Fruit fly (Drosophila melanogaster) whole organism, wandering third instar larva: Measurements from ENCODE around the gene cry.

Source experiments
- Abd-B ChIP-seq: fragments of >200 bp; optimal IDR thresholded peaks from 2 replicates; lab custom pipeline; 2017; ENCODE audit warnings: missing biosample characterization, missing genetic modification characterization
- CG9705 ChIP-seq: fragments of 200-800 bp; sonication (Bioruptor generic); optimal IDR thresholded peaks from 2 replicates; lab custom pipeline; 2018; ENCODE audit warnings: missing biosample characterization, mild to moderate bottlenecking, missing genetic modification characterization
- CrebA ChIP-seq: fragments of 200-800 bp; sonication (Bioruptor generic); optimal IDR thresholded peaks from 2 replicates; lab custom pipeline; 2016; ENCODE audit warnings: missing biosample characterization, mild to moderate bottlenecking, missing genetic modification characterization, borderline replicate concordance
- Dfd ChIP-seq: fragments of >200 bp; optimal IDR thresholded peaks from 2 replicates; lab custom pipeline; 2017; ENCODE audit warnings: missing biosample characterization, missing genetic modification characterization
- Dif ChIP-seq: fragments of 200-275, 200-300 bp; sonication (Bioruptor generic); optimal IDR thresholded peaks from 2 replicates; lab custom pipeline; 2018; ENCODE audit warnings: missing biosample characterization, missing genetic modification characterization; ENCODE audit not compliant: partially characterized antibody
- GATAd ChIP-seq: sonication (Bioruptor generic); optimal IDR thresholded peaks from 2 replicates; lab custom pipeline; 2016; ENCODE audit warnings: missing biosample characterization, missing genetic modification characterization
- HLH106 ChIP-seq: fragments of 200-800 bp; optimal IDR thresholded peaks from 3 replicates; lab custom pipeline; 2019; ENCODE audit warnings: missing biosample characterization, mild to moderate bottlenecking, missing genetic modification characterization, moderate library complexity
- Hnf4 ChIP-seq: fragments of 200-800 bp; sonication (Bioruptor generic); optimal IDR thresholded peaks from 2 replicates; lab custom pipeline; 2016; ENCODE audit warnings: missing biosample characterization, mild to moderate bottlenecking, missing genetic modification characterization
- Hr78 ChIP-seq: fragments of >200 bp; optimal IDR thresholded peaks from 2 replicates; lab custom pipeline; 2017; ENCODE audit warnings: missing biosample characterization, missing genetic modification characterization
- Hr83 ChIP-seq: fragments of 200-300 bp; sonication (Bioruptor generic); optimal IDR thresholded peaks from 2 replicates; lab custom pipeline; 2016; ENCODE audit warnings: missing biosample characterization, mild to moderate bottlenecking, missing genetic modification characterization, moderate library complexity; ENCODE audit not compliant: poor library complexity, severe bottlenecking
- Jra ChIP-seq: sonication (Bioruptor generic); optimal IDR thresholded peaks from 2 replicates; lab custom pipeline; 2016; ENCODE audit warnings: missing biosample characterization, missing genetic modification characterization
- Mio ChIP-seq: sonication (Bioruptor generic); optimal IDR thresholded peaks from 2 replicates; lab custom pipeline; 2016; ENCODE audit warnings: missing biosample characterization, missing genetic modification characterization
- Myc ChIP-seq: fragments of >200 bp; optimal IDR thresholded peaks from 2 replicates; lab custom pipeline; 2017
- N ChIP-seq: fragments of >200 bp; optimal IDR thresholded peaks from 2 replicates; lab custom pipeline; 2018; ENCODE audit warnings: missing biosample characterization, missing external identifiers, missing genetic modification characterization
- OdsH ChIP-seq: fragments of 200-800 bp; sonication (Bioruptor generic); optimal IDR thresholded peaks from 2 replicates; lab custom pipeline; 2016; ENCODE audit warnings: missing biosample characterization, mild to moderate bottlenecking, missing genetic modification characterization
- Rel ChIP-seq, 2 experiments: fragments of 200-800 bp; sonication (Bioruptor generic) in 1 of 2; optimal IDR thresholded peaks; 2 replicates in 1 of 2; 3 replicates in 1 of 2; lab custom pipeline; 2016 to 2019; ENCODE audit warnings: mild to moderate bottlenecking in 2 of 2, missing biosample characterization in 2 of 2, missing genetic modification characterization in 2 of 2, moderate library complexity in 1 of 2
- Sp1 ChIP-seq: fragments of 200-800 bp; sonication (Bioruptor generic); optimal IDR thresholded peaks from 3 replicates; lab custom pipeline; 2019; ENCODE audit warnings: missing biosample characterization, mild to moderate bottlenecking, missing genetic modification characterization, moderate library complexity
- Vsx2 ChIP-seq: fragments of 200-300, 225-300 bp; sonication (Bioruptor generic); optimal IDR thresholded peaks from 2 replicates; lab custom pipeline; 2018; ENCODE audit warnings: missing biosample characterization, missing genetic modification characterization; ENCODE audit not compliant: partially characterized antibody
- br ChIP-seq: fragments of 200-800 bp; sonication (Bioruptor generic); optimal IDR thresholded peaks from 2 replicates; lab custom pipeline; 2016; ENCODE audit warnings: missing biosample characterization, missing genetic modification characterization
- brk ChIP-seq: fragments of 200-800 bp; sonication (Bioruptor generic); optimal IDR thresholded peaks from 2 replicates; lab custom pipeline; 2016; ENCODE audit warnings: missing biosample characterization, mild to moderate bottlenecking, missing genetic modification characterization
- dl ChIP-seq, 2 experiments: fragments of 175-275, 200-275 bp in 1 of 2; fragments of 200-275 bp in 1 of 2; sonication (Bioruptor generic); optimal IDR thresholded peaks; lab custom pipeline; 2018; ENCODE audit warnings: mild to moderate bottlenecking in 2 of 2, missing biosample characterization in 2 of 2, missing genetic modification characterization in 2 of 2, moderate library complexity in 2 of 2; ENCODE audit not compliant: partially characterized antibody in 2 of 2, insufficient read depth in 1 of 2
- dmrt93B ChIP-seq: fragments of 200-800 bp; sonication (Bioruptor generic); optimal IDR thresholded peaks from 2 replicates; lab custom pipeline; 2018; ENCODE audit warnings: missing biosample characterization, mild to moderate bottlenecking, missing genetic modification characterization
- ey ChIP-seq: fragments of 200-800 bp; sonication (Bioruptor generic); optimal IDR thresholded peaks from 2 replicates; lab custom pipeline; 2016; ENCODE audit warnings: missing biosample characterization, missing genetic modification characterization
- foxo ChIP-seq, 2 experiments: fragments of 200-800 bp; sonication (Bioruptor generic); optimal IDR thresholded peaks; 2 replicates in 1 of 2; 3 replicates in 1 of 2; lab custom pipeline; 2016 to 2017; ENCODE audit warnings: missing biosample characterization in 2 of 2, missing genetic modification characterization in 2 of 2
- fru ChIP-seq: fragments of 200-800 bp; sonication (Bioruptor generic); optimal IDR thresholded peaks from 3 replicates; lab custom pipeline; 2016; ENCODE audit warnings: missing biosample characterization, mild to moderate bottlenecking, missing genetic modification characterization
- h ChIP-seq: fragments of 200-800 bp; sonication (Bioruptor generic); optimal IDR thresholded peaks from 3 replicates; lab custom pipeline; 2016; ENCODE audit warnings: missing biosample characterization, mild to moderate bottlenecking, missing genetic modification characterization
- jim ChIP-seq: fragments of 175-275, 200-325 bp; sonication (Bioruptor generic); optimal IDR thresholded peaks from 2 replicates; lab custom pipeline; 2016; ENCODE audit warnings: missing biosample characterization, mild to moderate bottlenecking, missing genetic modification characterization
- lola ChIP-seq: fragments of >200 bp; optimal IDR thresholded peaks from 2 replicates; lab custom pipeline; 2017; ENCODE audit warnings: missing biosample characterization, missing genetic modification characterization
- pan ChIP-seq: fragments of >200 bp; optimal IDR thresholded peaks from 2 replicates; lab custom pipeline; 2017
- psq ChIP-seq: fragments of 200-800 bp; sonication (Bioruptor generic); optimal IDR thresholded peaks from 3 replicates; lab custom pipeline; 2017; ENCODE audit warnings: missing biosample characterization, mild to moderate bottlenecking, missing genetic modification characterization, moderate library complexity
- rgr ChIP-seq: fragments of 200-800 bp; sonication (Bioruptor generic); optimal IDR thresholded peaks from 3 replicates; lab custom pipeline; 2016; ENCODE audit warnings: missing biosample characterization, mild to moderate bottlenecking, missing genetic modification characterization
- sage ChIP-seq: fragments of 200-800 bp; sonication (Bioruptor generic); optimal IDR thresholded peaks from 2 replicates; lab custom pipeline; 2016; ENCODE audit warnings: missing biosample characterization, mild to moderate bottlenecking, missing genetic modification characterization
- sv ChIP-seq: fragments of 200-800 bp; sonication (Bioruptor generic); optimal IDR thresholded peaks from 3 replicates; lab custom pipeline; 2016; ENCODE audit warnings: missing biosample characterization, missing genetic modification characterization
- tai ChIP-seq: sonication (Bioruptor generic); optimal IDR thresholded peaks from 2 replicates; lab custom pipeline; 2016; ENCODE audit warnings: missing biosample characterization, missing genetic modification characterization
- usp ChIP-seq: fragments of >200 bp; optimal IDR thresholded peaks from 2 replicates; lab custom pipeline; 2017; ENCODE audit warnings: missing biosample characterization, missing genetic modification characterization
- woc ChIP-seq: sonication (Bioruptor generic); optimal IDR thresholded peaks from 2 replicates; lab custom pipeline; 2016; ENCODE audit warnings: missing biosample characterization, mild to moderate bottlenecking, missing genetic modification characterization

Gene cry

DNA sequence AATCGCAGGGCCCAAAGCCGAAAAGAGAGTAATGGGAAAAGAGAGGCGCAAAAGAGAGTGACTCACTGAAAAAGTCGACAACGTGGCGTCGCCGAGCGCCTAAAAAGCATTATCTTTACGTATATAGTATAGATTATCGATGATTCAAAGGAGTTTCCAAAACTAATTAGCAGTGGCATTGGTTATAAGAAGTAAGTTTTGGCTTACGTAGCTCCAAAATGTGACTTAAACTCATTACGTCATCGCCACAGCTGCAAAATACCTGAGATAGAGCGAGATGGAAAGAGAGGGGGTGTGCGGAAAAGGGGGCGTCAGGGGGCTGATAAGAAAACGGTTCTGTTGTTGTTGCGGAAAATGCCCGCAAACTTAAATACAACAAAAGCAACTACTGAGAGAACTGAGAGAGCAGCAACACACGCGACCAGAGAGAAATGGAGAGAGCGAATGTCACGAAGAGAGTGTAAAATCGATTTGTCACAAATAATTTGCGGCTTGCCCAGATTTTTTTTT, 13.5 kb downstream of the cry start:
- peak; percentile 1 to 58 for TF ChIP-seq dl (GFP tag; optimal IDR thresholded peaks at IDR 0.05; lab: Kevin White, UChicago; ENCODE audit: insufficient read depth in 1 of 2, partially characterized antibody in 2 of 2)
- no peak for TF ChIP-seq OdsH (GFP tag; lab: Kevin White, UChicago)
- TF ChIP-seq CrebA (GFP tag; lab: Kevin White, UChicago): peak; percentile 52
- TF ChIP-seq usp: no peak
- TF ChIP-seq Dif: peak; percentile 43
- TF ChIP-seq fru (GFP tag; lab: Kevin White, UChicago): no peak
- no peak for TF ChIP-seq br (GFP tag; lab: Kevin White, UChicago)

DNA sequence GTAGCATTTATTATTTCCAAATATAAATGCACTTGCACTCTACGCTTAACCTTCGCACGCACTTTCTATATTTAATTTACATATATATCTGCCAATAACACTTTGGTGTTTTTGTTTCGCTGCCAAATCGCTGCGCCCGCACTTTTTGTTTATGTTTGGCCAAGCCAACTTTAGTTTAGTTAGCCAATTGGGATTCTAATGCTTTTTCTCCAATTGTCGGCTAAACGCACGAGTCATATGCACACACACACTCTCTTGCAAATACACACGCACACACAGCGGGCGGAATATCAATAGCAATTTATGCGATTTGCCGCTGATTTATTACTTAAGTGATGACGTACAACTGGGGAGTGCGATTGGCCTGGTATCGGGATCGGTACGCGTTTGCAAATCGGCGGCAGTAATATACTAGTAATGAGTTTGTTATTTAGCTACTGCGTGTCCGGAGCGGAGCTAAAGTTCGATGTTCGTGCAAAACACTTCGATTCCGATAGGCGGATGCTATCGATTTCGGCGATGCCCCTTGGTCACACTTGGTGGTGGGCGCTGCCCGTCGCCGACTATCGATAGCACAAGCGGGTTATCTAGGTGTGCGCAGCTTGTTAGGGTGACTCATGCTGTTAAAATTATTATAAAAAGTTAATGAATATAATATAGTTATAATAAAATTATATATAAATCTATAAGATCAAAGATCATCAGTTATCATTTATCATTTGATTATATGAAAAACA, 14.4 kb downstream of the cry start, which contains the start of gene vib:
Gene vib, minus strand, starts transcription at position 515 of the 737 bp plus-strand sequence.
- TF ChIP-seq psq (GFP tag; lab: Kevin White, UChicago) (peak; percentile 26), rgr (peak; percentile 16), Dif (no peak), Vsx2 (no peak), usp (no peak), Rel (GFP tag; optimal IDR thresholded peaks at IDR 0.05; lab: Kevin White, UChicago) (no peak), Rel (tag; optimal IDR thresholded peaks at IDR 0.05; lab: Kevin White, UChicago) (peak; percentile 38), Myc (lab: Kevin White, UChicago) (no peak), Hr78 (no peak), foxo (GFP tag; optimal IDR thresholded peaks at IDR 0.05; lab: Kevin White, UChicago) (peak in 1 of 2 experiments; percentile 62), brk (GFP tag; lab: Kevin White, UChicago) (no peak), GATAd (GFP tag; lab: Kevin White, UChicago) (no peak), jim (GFP tag; lab: Kevin White, UChicago) (no peak), fru (GFP tag; lab: Kevin White, UChicago) (peak; percentile 80), CG9705 (GFP tag; lab: Kevin White, UChicago) (peak; percentile 12), dl (GFP tag; optimal IDR thresholded peaks at IDR 0.05; lab: Kevin White, UChicago; ENCODE audit: insufficient read depth in 1 of 2, partially characterized antibody in 2 of 2) (no peak), woc (no peak), pan (lab: Kevin White, UChicago) (no peak), Jra (GFP tag; lab: Kevin White, UChicago) (no peak), Hnf4 (GFP tag; lab: Kevin White, UChicago) (no peak), br (GFP tag; lab: Kevin White, UChicago) (peak; percentile 45), lola (GFP tag; lab: Kevin White, UChicago) (no peak), Hr83 (GFP tag; lab: Kevin White, UChicago) (peak; percentile 5), sv (GFP tag; lab: Kevin White, UChicago) (peak; percentile 27), ey (GFP tag; lab: Kevin White, UChicago) (no peak), h (GFP tag; lab: Kevin White, UChicago) (peak; percentile 39), HLH106 (peak; percentile 56), Dfd (GFP tag; lab: Kevin White, UChicago) (no peak), tai (GFP tag; lab: Kevin White, UChicago) (no peak), Mio (GFP tag; lab: Kevin White, UChicago) (no peak), Sp1 (GFP tag; lab: Kevin White, UChicago) (peak; percentile 56), Abd-B (no peak), N (GFP tag; lab: Kevin White, UChicago) (no peak), sage (GFP tag; lab: Kevin White, UChicago) (peak; percentile 15), dmrt93B (GFP tag; lab: Kevin White, UChicago) (no peak)

DNA sequence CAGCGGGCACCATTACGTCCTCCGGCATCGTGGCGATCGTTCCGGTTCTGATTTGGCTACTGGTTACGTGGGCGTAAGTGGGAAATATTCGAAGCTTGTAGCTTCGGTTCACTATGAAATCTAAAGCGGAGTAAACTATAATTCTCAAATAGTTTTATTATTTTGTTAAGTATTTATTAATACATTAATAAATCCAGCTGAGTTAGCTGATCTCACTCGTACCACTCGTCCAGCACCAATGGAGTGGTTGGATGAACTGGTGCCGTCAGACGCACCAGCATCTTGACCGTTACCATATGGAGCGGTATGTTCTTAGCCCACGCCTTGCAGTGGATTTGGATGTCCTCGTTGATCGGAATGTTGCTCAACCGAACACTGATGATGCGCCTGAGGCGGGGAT, 16.1 kb downstream of the cry start, which contains the start of gene CG11703:
Gene CG11703, minus strand, starts transcription at position 101 of the 400 bp plus-strand sequence.
- TF ChIP-seq Hr83 (GFP tag; lab: Kevin White, UChicago) (no peak), fru (GFP tag; lab: Kevin White, UChicago) (no peak), woc (no peak), sage (GFP tag; lab: Kevin White, UChicago) (no peak)
